Fruit fly (Drosophila melanogaster) whole organism, embryonic: ENCODE data around the gene CG34298.
A peak's percentile ranks its signal among the peaks of the same experiment; 100 is the strongest.

Experiments used
- CG10274 ChIP-seq: fragments of 200-800 bp; sonication (Bioruptor generic); optimal IDR thresholded peaks from 3 replicates; lab custom pipeline; 2017; ENCODE audit warnings: missing biosample characterization, mild to moderate bottlenecking, missing genetic modification characterization
- CG10543 ChIP-seq: fragments of 200-800 bp; sonication (Bioruptor generic); optimal IDR thresholded peaks from 3 replicates; lab custom pipeline; 2017; ENCODE audit warnings: missing biosample characterization, mild to moderate bottlenecking, missing genetic modification characterization, moderate library complexity
- CG10979 ChIP-seq: fragments of 200-800 bp; sonication (Bioruptor generic); optimal IDR thresholded peaks from 2 replicates; lab custom pipeline; 2018; ENCODE audit warnings: missing biosample characterization, mild to moderate bottlenecking, missing genetic modification characterization, moderate library complexity
- CG11504 ChIP-seq: fragments of 200-800 bp; sonication (Bioruptor generic); optimal IDR thresholded peaks from 3 replicates; lab custom pipeline; 2019; ENCODE audit warnings: missing biosample characterization, mild to moderate bottlenecking, missing genetic modification characterization, moderate library complexity
- CG12071 ChIP-seq: fragments of 200-800 bp; sonication (Bioruptor generic); optimal IDR thresholded peaks from 3 replicates; lab custom pipeline; 2018; ENCODE audit warnings: missing biosample characterization, mild to moderate bottlenecking, missing genetic modification characterization
- CG13287 ChIP-seq: fragments of 200-800 bp; sonication (Bioruptor generic); IDR thresholded peaks from 2 replicates; pipeline ENCODE4 v1.3.6; 2022; ENCODE audit warnings: missing biosample characterization, missing genetic modification characterization; ENCODE audit not compliant: partially characterized antibody
- CG13624 ChIP-seq: fragments of 200-800 bp; sonication (Bioruptor generic); optimal IDR thresholded peaks from 2 replicates; lab custom pipeline; 2016; ENCODE audit warnings: missing biosample characterization, missing genetic modification characterization
- CG13775 ChIP-seq: fragments of 200-800 bp; sonication (Bioruptor generic); optimal IDR thresholded peaks from 3 replicates; lab custom pipeline; 2017; ENCODE audit warnings: missing biosample characterization, mild to moderate bottlenecking, missing genetic modification characterization
- CG14014 ChIP-seq: fragments of 200-800 bp; sonication (Bioruptor generic); IDR thresholded peaks from 2 replicates; pipeline ENCODE4 v1.3.6; 2022; ENCODE audit warnings: missing biosample characterization, missing genetic modification characterization
- CG14050 ChIP-seq: fragments of 200-800 bp; sonication (Bioruptor generic); IDR thresholded peaks from 3 replicates; pipeline ENCODE4 v1.3.6; 2022; ENCODE audit warnings: missing biosample characterization, missing genetic modification characterization
- CG14710 ChIP-seq: fragments of 200-800 bp; sonication (Bioruptor generic); optimal IDR thresholded peaks from 3 replicates; lab custom pipeline; 2019; ENCODE audit warnings: missing biosample characterization, mild to moderate bottlenecking, missing genetic modification characterization, moderate library complexity
- CG15011 ChIP-seq: fragments of 200-800 bp; sonication (Bioruptor generic); optimal IDR thresholded peaks from 3 replicates; lab custom pipeline; 2018; ENCODE audit warnings: missing biosample characterization, mild to moderate bottlenecking, missing genetic modification characterization
- CG15269 ChIP-seq: fragments of 200-800 bp; sonication (Bioruptor generic); optimal IDR thresholded peaks from 2 replicates; lab custom pipeline; 2018; ENCODE audit warnings: missing biosample characterization, mild to moderate bottlenecking, missing genetic modification characterization, moderate library complexity
- CG15514 ChIP-seq: fragments of 200-800 bp; sonication (Bioruptor generic); optimal IDR thresholded peaks from 3 replicates; lab custom pipeline; 2017; ENCODE audit warnings: missing biosample characterization, missing genetic modification characterization, mild to moderate bottlenecking, moderate library complexity, missing genetic modification reagents
- CG1792 ChIP-seq: fragments of 200-800 bp; sonication (Bioruptor generic); optimal IDR thresholded peaks from 2 replicates; lab custom pipeline; 2016; ENCODE audit warnings: missing biosample characterization, missing genetic modification characterization
- CG1832 ChIP-seq: fragments of 200-800 bp; sonication (Bioruptor generic); optimal IDR thresholded peaks from 2 replicates; lab custom pipeline; 2017; ENCODE audit warnings: missing biosample characterization, mild to moderate bottlenecking, missing genetic modification characterization, inconsistent platforms
- CG30020 ChIP-seq: fragments of 200-800 bp; optimal IDR thresholded peaks from 2 replicates; lab custom pipeline; 2019; ENCODE audit warnings: missing biosample characterization, mild to moderate bottlenecking, missing genetic modification characterization, moderate library complexity
- CG30403 ChIP-seq: fragments of 200-800 bp; sonication (Bioruptor generic); optimal IDR thresholded peaks from 3 replicates; lab custom pipeline; 2016; ENCODE audit warnings: missing biosample characterization, missing genetic modification characterization
- CG3407 ChIP-seq: fragments of 200-800 bp; sonication (Bioruptor generic); optimal IDR thresholded peaks from 2 replicates; lab custom pipeline; 2018; ENCODE audit warnings: missing biosample characterization, mild to moderate bottlenecking, missing genetic modification characterization
- CG34224 ChIP-seq: fragments of 200-800 bp; sonication (Bioruptor generic); IDR thresholded peaks from 3 replicates; pipeline ENCODE4 v1.3.6; 2022; ENCODE audit warnings: missing biosample characterization, missing genetic modification characterization; ENCODE audit not compliant: partially characterized antibody
- CG43689 ChIP-seq: fragments of 200-800 bp; sonication (Bioruptor generic); IDR thresholded peaks from 2 replicates; pipeline ENCODE4 v1.3.6; 2022; ENCODE audit warnings: missing biosample characterization, missing genetic modification characterization
- CG6791 ChIP-seq: fragments of 200-800 bp; sonication (Bioruptor generic); IDR thresholded peaks from 3 replicates; pipeline ENCODE4 v1.3.6; 2022; ENCODE audit warnings: missing biosample characterization, missing genetic modification characterization; ENCODE audit not compliant: partially characterized antibody
- CG7357 ChIP-seq: fragments of 200-800 bp; sonication (Bioruptor generic); IDR thresholded peaks from 3 replicates; pipeline ENCODE4 v1.3.6; 2022; ENCODE audit warnings: missing biosample characterization, missing genetic modification characterization
- CG7928 ChIP-seq: fragments of 200-800 bp; sonication (Bioruptor generic); optimal IDR thresholded peaks from 2 replicates; lab custom pipeline; 2017; ENCODE audit warnings: missing biosample characterization, mild to moderate bottlenecking, missing genetic modification characterization
- CG8089 ChIP-seq: fragments of 200-800 bp; sonication (Bioruptor generic); optimal IDR thresholded peaks from 3 replicates; lab custom pipeline; 2016; ENCODE audit warnings: missing biosample characterization, missing genetic modification characterization
- CkIIα-i1 ChIP-seq: fragments of 200-800 bp; sonication (Bioruptor generic); IDR thresholded peaks from 2 replicates; pipeline ENCODE4 v1.3.6; 2022; ENCODE audit warnings: missing biosample characterization, missing genetic modification characterization
- Dip3 ChIP-seq: fragments of 200-800 bp; sonication (Bioruptor generic); optimal IDR thresholded peaks from 3 replicates; lab custom pipeline; 2016; ENCODE audit warnings: missing biosample characterization, missing genetic modification characterization
- Doc2 ChIP-seq: fragments of 200-800 bp; sonication (Bioruptor generic); IDR thresholded peaks from 2 replicates; pipeline ENCODE4 v1.3.6; 2022; ENCODE audit warnings: missing biosample characterization, missing genetic modification characterization
- Dp ChIP-seq: fragments of 200-800 bp; sonication (Bioruptor generic); optimal IDR thresholded peaks from 2 replicates; lab custom pipeline; 2018; ENCODE audit warnings: missing biosample characterization, mild to moderate bottlenecking, missing genetic modification characterization, moderate library complexity
- Dref ChIP-seq: fragments of 200-800 bp; sonication (Bioruptor generic); IDR thresholded peaks from 2 replicates; pipeline ENCODE4 v1.3.6; 2022; ENCODE audit warnings: missing biosample characterization, missing genetic modification characterization
- Ets65A ChIP-seq: fragments of 200-800 bp; sonication (Bioruptor generic); peaks from one replicate; lab custom pipeline; 2016; ENCODE audit warnings: missing biosample characterization, missing genetic modification characterization
- Hmx ChIP-seq: fragments of 200-800 bp; sonication (Bioruptor generic); optimal IDR thresholded peaks from 2 replicates; lab custom pipeline; 2016; ENCODE audit warnings: missing biosample characterization, missing genetic modification characterization
- Hr51 ChIP-seq, 2 experiments: fragments of 200-800 bp; sonication (Bioruptor generic); optimal IDR thresholded peaks; 2 replicates in 1 of 2; 3 replicates in 1 of 2; lab custom pipeline; 2016 to 2018; ENCODE audit warnings: missing biosample characterization in 2 of 2, missing genetic modification characterization in 2 of 2, mild to moderate bottlenecking in 1 of 2, moderate library complexity in 1 of 2
- Pdp1 ChIP-seq, 2 experiments: fragments of 200-800 bp; sonication (Bioruptor generic); optimal IDR thresholded peaks; 3 replicates each; lab custom pipeline; 2016; ENCODE audit warnings: missing biosample characterization in 2 of 2, missing genetic modification characterization in 2 of 2, mild to moderate bottlenecking in 1 of 2, moderate library complexity in 1 of 2
- dmrt11E ChIP-seq: fragments of 200-800 bp; sonication (Bioruptor generic); optimal IDR thresholded peaks from 3 replicates; lab custom pipeline; 2018; ENCODE audit warnings: missing biosample characterization, mild to moderate bottlenecking, missing genetic modification characterization, moderate library complexity
- ems ChIP-seq: fragments of 200-800 bp; sonication (Bioruptor generic); optimal IDR thresholded peaks from 3 replicates; lab custom pipeline; 2016; ENCODE audit warnings: missing biosample characterization, missing genetic modification characterization
- en ChIP-seq: fragments of 200-800 bp; sonication (Bioruptor generic); optimal IDR thresholded peaks from 2 replicates; lab custom pipeline; 2016; ENCODE audit warnings: missing biosample characterization, missing genetic modification characterization
- eve ChIP-seq, 2 experiments: fragments of >200 bp; optimal IDR thresholded peaks; 2 replicates each; lab custom pipeline; 2017; ENCODE audit warnings: missing biosample characterization in 2 of 2, missing genetic modification characterization in 2 of 2
- ftz-f1 ChIP-seq: fragments of 200-800 bp; sonication (Bioruptor generic); optimal IDR thresholded peaks from 2 replicates; lab custom pipeline; 2016; ENCODE audit warnings: missing biosample characterization, missing genetic modification characterization
- knrl ChIP-seq: fragments of 200-800 bp; sonication (Bioruptor generic); IDR thresholded peaks from 3 replicates; pipeline ENCODE4 v1.3.6; 2022; ENCODE audit warnings: missing biosample characterization, missing genetic modification characterization; ENCODE audit not compliant: partially characterized antibody
- maf-S ChIP-seq: fragments of 200-800 bp; sonication (Bioruptor generic); optimal IDR thresholded peaks from 2 replicates; lab custom pipeline; 2016; ENCODE audit warnings: missing biosample characterization, missing genetic modification characterization
- repo ChIP-seq: fragments of 200-800 bp; sonication (Bioruptor generic); optimal IDR thresholded peaks from 2 replicates; lab custom pipeline; 2016; ENCODE audit warnings: missing biosample characterization, missing genetic modification characterization
- rib ChIP-seq: fragments of 200-800 bp; sonication (Bioruptor generic); IDR thresholded peaks from 2 replicates; pipeline ENCODE4 v1.3.6; 2022; ENCODE audit warnings: missing biosample characterization, missing genetic modification characterization
- salm ChIP-seq: fragments of 200-800 bp; sonication (Bioruptor generic); optimal IDR thresholded peaks from 2 replicates; lab custom pipeline; 2018; ENCODE audit warnings: missing biosample characterization, mild to moderate bottlenecking, missing genetic modification characterization
- sens-2 ChIP-seq: fragments of 200-800 bp; sonication (Bioruptor generic); IDR thresholded peaks from 2 replicates; pipeline ENCODE4 v1.3.6; 2022; ENCODE audit warnings: missing biosample characterization, missing genetic modification characterization
- sim ChIP-seq: fragments of 200-800 bp; sonication (Bioruptor generic); IDR thresholded peaks from 2 replicates; pipeline ENCODE4 v1.3.6; 2022; ENCODE audit warnings: missing biosample characterization, missing genetic modification characterization
- slp2 ChIP-seq: fragments of 200-800 bp; sonication (Bioruptor generic); optimal IDR thresholded peaks from 2 replicates; lab custom pipeline; 2016; ENCODE audit warnings: missing biosample characterization, missing genetic modification characterization
- toy ChIP-seq: fragments of 200-800 bp; sonication (Bioruptor generic); IDR thresholded peaks from 2 replicates; pipeline ENCODE4 v1.3.6; 2022; ENCODE audit warnings: missing biosample characterization, missing genetic modification characterization
- unc-4 ChIP-seq: fragments of 200-800 bp; sonication (Bioruptor generic); IDR thresholded peaks from 2 replicates; pipeline ENCODE4 v1.3.6; 2022; ENCODE audit warnings: missing biosample characterization, missing genetic modification characterization; ENCODE audit not compliant: partially characterized antibody
- vnd ChIP-seq: fragments of 200-800 bp; sonication (Bioruptor generic); IDR thresholded peaks from 3 replicates; pipeline ENCODE4 v1.3.6; 2022; ENCODE audit warnings: missing biosample characterization, missing genetic modification characterization; ENCODE audit not compliant: partially characterized antibody

Gene CG34298

dm6 chr3R:29997607-29998236 lies 1.9 kb upstream of the CG34298 start, which contains the start of the genes CG15525 and CG11504 (continued):
- peak; percentile 65 for TF ChIP-seq CG13624 (GFP tag; lab: Kevin White, UChicago)
- peak; percentile 54 for TF ChIP-seq CG14014 (GFP tag; lab: Robert Waterston, UW)
- peak; percentile 91 for TF ChIP-seq unc-4 (GFP tag; lab: Robert Waterston, UW)
- no peak for TF ChIP-seq CG7928
- peak; percentile 57 for TF ChIP-seq CG15514
- TF ChIP-seq CG10543, result no peak
- TF ChIP-seq CG10274, result no peak
- TF ChIP-seq slp2, result no peak
- TF ChIP-seq CG30020 (tag; lab: Kevin White, UChicago), result peak; percentile 58
- no peak for TF ChIP-seq eve (GFP tag; optimal IDR thresholded peaks at IDR 0.05; lab: Kevin White, UChicago)
- peak; percentile 90 for TF ChIP-seq vnd (GFP tag; lab: Robert Waterston, UW)
- TF ChIP-seq CG1792 (GFP tag; lab: Kevin White, UChicago), result no peak
- TF ChIP-seq CG1832 (GFP tag; lab: Kevin White, UChicago), result no peak
- TF ChIP-seq knrl (GFP tag; lab: Robert Waterston, UW), result peak; percentile 92
- peak; percentile 65 for TF ChIP-seq CG13775 (GFP tag; lab: Kevin White, UChicago)
- peak; percentile 95 for TF ChIP-seq CG13287 (GFP tag; lab: Robert Waterston, UW)
- peak; percentile 72 for TF ChIP-seq CG14710
- TF ChIP-seq sim, result no peak
- TF ChIP-seq Ets65A (GFP tag; lab: Kevin White, UChicago), result peak; percentile 96
- TF ChIP-seq sens-2, result no peak
- TF ChIP-seq CG15269 (tag; lab: Kevin White, UChicago), result no peak
- peak; percentile 72 for TF ChIP-seq Dip3 (GFP tag; lab: Kevin White, UChicago)
- peak; percentile 61 to 77 for TF ChIP-seq Pdp1 (GFP tag; optimal IDR thresholded peaks at IDR 0.05; lab: Kevin White, UChicago)
- TF ChIP-seq toy (GFP tag; lab: Robert Waterston, UW), result no peak
- TF ChIP-seq Dp (GFP tag; lab: Kevin White, UChicago), result peak; percentile 32
- TF ChIP-seq CG10979 (tag; lab: Kevin White, UChicago), result peak; percentile 22
- TF ChIP-seq CG12071 (GFP tag; lab: Kevin White, UChicago), result no peak
- TF ChIP-seq CG3407, result no peak
- TF ChIP-seq CG11504 (tag; lab: Kevin White, UChicago), result no peak
- TF ChIP-seq en (GFP tag; lab: Kevin White, UChicago), result no peak
- no peak for TF ChIP-seq CG43689 (GFP tag; lab: Robert Waterston, UW)
- TF ChIP-seq Dref, result peak; percentile 90
- no peak for TF ChIP-seq Doc2 (GFP tag; lab: Robert Waterston, UW)
- peak in 1 of 2 experiments; percentile 23 for TF ChIP-seq Hr51 (GFP tag; optimal IDR thresholded peaks at IDR 0.05; lab: Kevin White, UChicago)
- TF ChIP-seq CG15011 (GFP tag; lab: Kevin White, UChicago), result no peak
- peak; percentile 79 for TF ChIP-seq CG6791 (GFP tag; lab: Robert Waterston, UW)
- TF ChIP-seq repo, result no peak
- TF ChIP-seq CkIIα-i1 (GFP tag; lab: Robert Waterston, UW), result no peak
- peak; percentile 93 for TF ChIP-seq CG34224
- TF ChIP-seq ftz-f1, result no peak
- no peak for TF ChIP-seq Hmx (GFP tag; lab: Kevin White, UChicago)
- TF ChIP-seq rib (GFP tag; lab: Robert Waterston, UW), result no peak
- no peak for TF ChIP-seq maf-S
- no peak for TF ChIP-seq dmrt11E (tag; lab: Kevin White, UChicago)
- TF ChIP-seq CG7357, result no peak
- no peak for TF ChIP-seq CG14050
- TF ChIP-seq ems, result peak; percentile 46
- peak; percentile 71 for TF ChIP-seq CG30403 (GFP tag; lab: Kevin White, UChicago)
- TF ChIP-seq salm (tag; lab: Kevin White, UChicago), result no peak
- TF ChIP-seq CG8089, result peak; percentile 16
